Worm (Caenorhabditis elegans): Measurements from ENCODE around the gene F22F7.7.

ce11 chrV:2183162-2183561, 43.3 kb upstream of the F22F7.7 start, which contains the start of gene cyp-33C2:
- TF ChIP-seq flt-1 (GFP tag; IDR thresholded peaks at IDR 0.05), result no peak
- no peak for TF ChIP-seq ztf-29 (GFP tag; IDR thresholded peaks at IDR 0.05)
- no peak for TF ChIP-seq klf-2 (GFP tag; conservative IDR thresholded peaks at IDR 0.05)
- no peak for TF ChIP-seq med-1 (GFP tag; optimal IDR thresholded peaks at IDR 0.05; ENCODE audit: insufficient read depth)
- no peak for TF ChIP-seq tab-1 (GFP tag; IDR thresholded peaks at IDR 0.05)
- no peak for TF ChIP-seq ztf-23 (GFP tag; IDR thresholded peaks at IDR 0.05)
- no peak for TF ChIP-seq cog-1 (tag; optimal IDR thresholded peaks at IDR 0.05)
- TF ChIP-seq T22C8.4 (GFP tag; IDR thresholded peaks at IDR 0.05), result no peak
